Worm (Caenorhabditis elegans): Measurements from ENCODE around the gene coq-2.

DNA sequence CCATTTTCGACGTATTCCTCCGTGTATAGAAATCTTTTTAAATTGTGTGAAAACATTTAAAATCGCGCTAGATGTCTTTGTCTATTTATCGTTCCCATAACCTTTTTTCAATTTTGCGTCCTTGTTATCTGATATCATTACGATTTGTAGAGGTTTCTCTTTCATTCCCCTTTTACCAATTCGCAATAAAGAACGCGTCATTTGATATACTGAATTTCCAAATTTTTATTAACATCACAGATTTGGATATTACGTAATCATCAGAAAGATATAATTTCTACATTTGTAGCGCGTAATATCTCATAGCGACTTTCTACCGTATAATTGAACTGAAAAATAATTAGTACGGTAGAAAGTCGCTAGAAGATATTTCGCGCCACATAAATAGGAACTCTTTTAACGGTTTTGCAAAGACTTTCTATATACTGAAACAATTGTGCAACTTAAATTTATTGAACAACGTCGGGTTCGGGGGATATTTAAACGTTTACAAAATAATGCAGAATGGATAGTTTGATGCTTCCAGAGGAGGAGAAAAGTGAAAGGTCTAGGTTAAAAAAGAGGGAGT is 23.0 kb downstream of the coq-2 start:
- TF ChIP-seq hlh-11 (tag; optimal IDR thresholded peaks at IDR 0.05) (no peak), ceh-44 (GFP tag; IDR thresholded peaks at IDR 0.05) (no peak), mdl-1 (tag; optimal IDR thresholded peaks at IDR 0.05) (no peak), ceh-20 (GFP tag; IDR thresholded peaks at IDR 0.05) (no peak), lin-1 (GFP tag; IDR thresholded peaks at IDR 0.05) (no peak), ama-1 (optimal IDR thresholded peaks at IDR 0.05) (peak; percentile 18), mep-1 (tag; optimal IDR thresholded peaks at IDR 0.05) (peak; percentile 37), madf-9 (GFP tag; conservative IDR thresholded peaks at IDR 0.05) (no peak), nhr-6 (tag; optimal IDR thresholded peaks at IDR 0.05) (no peak)

Measured in whole organism, L4 larva.